Worm (Caenorhabditis elegans): Measurements from ENCODE around the gene C35A5.11.

ce11 chrV:10468709-10469108 is 34.2 kb downstream of the C35A5.11 start:
- TF ChIP-seq ama-1 (optimal IDR thresholded peaks at IDR 0.05) = peak; percentile 44
- no peak for TF ChIP-seq ama-1 (GFP tag; optimal IDR thresholded peaks at IDR 0.05)
- TF ChIP-seq ets-4 (GFP tag; optimal IDR thresholded peaks at IDR 0.05) = no peak
- TF ChIP-seq dox-1 (GFP tag; IDR thresholded peaks at IDR 0.05) = no peak
- TF ChIP-seq B0261.1 (tag; optimal IDR thresholded peaks at IDR 0.05) = no peak
- no peak for TF ChIP-seq pha-4 (tag; optimal IDR thresholded peaks at IDR 0.05)
- TF ChIP-seq ceh-79 (tag; optimal IDR thresholded peaks at IDR 0.05) = no peak
- TF ChIP-seq sea-2 (GFP tag; IDR thresholded peaks at IDR 0.05) = no peak
- no peak for TF ChIP-seq snpc-4 (GFP tag; optimal IDR thresholded peaks at IDR 0.05)
- TF ChIP-seq snpc-4 (tag; optimal IDR thresholded peaks at IDR 0.05) = no peak
- TF ChIP-seq F23B12.7 (tag; optimal IDR thresholded peaks at IDR 0.05; ENCODE audit: insufficient read depth) = no peak
- TF ChIP-seq egrh-3 (GFP tag; IDR thresholded peaks at IDR 0.05) = no peak

Data from whole organism, young adult.